Worm (Caenorhabditis elegans) whole organism, young adult: ENCODE measurements around the gene yars-2.

ENCODE experiments used
- B0035.1 ChIP-seq: sonication (generic microtip); optimal IDR thresholded peaks from 2 replicates; lab custom pipeline; 2016; ENCODE audit warnings: missing genetic modification characterization, mild to moderate bottlenecking, missing compliant biosample characterization, missing genotype, missing genetic modification reagents
- B0336.3 ChIP-seq: fragments of 200-800 bp; sonication (Bioruptor generic); IDR thresholded peaks from 2 replicates; pipeline ENCODE4 v1.3.6; 2022; ENCODE audit warnings: missing genetic modification characterization, missing compliant biosample characterization
- C06A6.2 ChIP-seq: fragments of 200-800 bp; sonication (Bioruptor generic); conservative IDR thresholded peaks from 2 replicates; pipeline ENCODE4 v1.3.6; 2022; ENCODE audit warnings: missing genetic modification characterization, missing compliant biosample characterization
- D2030.7 ChIP-seq: fragments of 200-800 bp; sonication (Bioruptor generic); IDR thresholded peaks from 2 replicates; pipeline ENCODE4 v1.3.6; 2022; ENCODE audit warnings: missing genetic modification reagents, missing genetic modification characterization, missing compliant biosample characterization
- F10E7.11 ChIP-seq: sonication (generic microtip); optimal IDR thresholded peaks from 2 replicates; lab custom pipeline; 2017; ENCODE audit warnings: mild to moderate bottlenecking, missing genetic modification characterization, moderate library complexity, missing compliant biosample characterization
- F33H1.4 ChIP-seq: fragments of 200-800 bp; sonication (Bioruptor generic); IDR thresholded peaks from 2 replicates; pipeline ENCODE4 v1.3.6; 2022; ENCODE audit warnings: missing genetic modification reagents, missing genetic modification characterization, missing compliant biosample characterization
- F52B5.7 ChIP-seq: sonication (generic microtip); optimal IDR thresholded peaks from 2 replicates; lab custom pipeline; 2016; ENCODE audit warnings: mild to moderate bottlenecking, missing genetic modification characterization, missing compliant biosample characterization
- Y53G8AR.9 ChIP-seq: fragments of 200-800 bp; sonication (Bioruptor generic); conservative IDR thresholded peaks from 2 replicates; pipeline ENCODE4 v1.3.6; 2022; ENCODE audit warnings: missing genetic modification reagents, missing genetic modification characterization, missing compliant biosample characterization
- Y56A3A.18 ChIP-seq: fragments of 200-800 bp; sonication (Bioruptor generic); IDR thresholded peaks from 2 replicates; pipeline ENCODE4 v1.3.6; 2022; ENCODE audit warnings: missing genetic modification reagents, missing genetic modification characterization, missing compliant biosample characterization
- Y79H2A.3 ChIP-seq: fragments of 200-800 bp; sonication (Bioruptor generic); conservative IDR thresholded peaks from 2 replicates; pipeline ENCODE4 v1.3.6; 2022; ENCODE audit warnings: missing genetic modification reagents, missing genetic modification characterization, missing compliant biosample characterization
- Y95B8A.8 ChIP-seq: fragments of 200-800 bp; sonication (Bioruptor generic); IDR thresholded peaks from 2 replicates; pipeline ENCODE4 v1.3.6; 2022; ENCODE audit warnings: missing genetic modification reagents, missing genetic modification characterization, missing compliant biosample characterization
- ZK185.1 ChIP-seq: sonication (generic microtip); optimal IDR thresholded peaks from 2 replicates; lab custom pipeline; 2016; ENCODE audit warnings: mild to moderate bottlenecking, missing genetic modification characterization, missing compliant biosample characterization; ENCODE audit not compliant: poor library complexity, severe bottlenecking
- attf-5 ChIP-seq: fragments of 200-800 bp; sonication (Bioruptor generic); optimal IDR thresholded peaks from 2 replicates; lab custom pipeline; 2018; ENCODE audit warnings: mild to moderate bottlenecking, missing genetic modification characterization, missing compliant biosample characterization
- bed-2 ChIP-seq: fragments of 200-800 bp; sonication (Bioruptor generic); IDR thresholded peaks from 2 replicates; pipeline ENCODE4 v1.3.6; 2022; ENCODE audit warnings: missing genetic modification reagents, missing genetic modification characterization, missing compliant biosample characterization
- cebp-1 ChIP-seq, 2 experiments: fragments of 200-800 bp in 1 of 2; sonication (Bioruptor generic) in 1 of 2; sonication (generic microtip) in 1 of 2; IDR thresholded peaks in 1 of 2; optimal IDR thresholded peaks in 1 of 2; 2 replicates each; pipeline versions ENCODE4 v1.3.6 to Lab custom; 2017 to 2022; ENCODE audit warnings: missing compliant biosample characterization in 2 of 2, missing genetic modification characterization in 2 of 2, mild to moderate bottlenecking in 1 of 2, missing genetic modification reagents in 1 of 2, moderate library complexity in 1 of 2
- ceh-100 ChIP-seq: fragments of 200-800 bp; sonication (Bioruptor generic); IDR thresholded peaks from 2 replicates; pipeline ENCODE4 v1.3.6; 2022; ENCODE audit warnings: missing genetic modification reagents, missing genetic modification characterization, missing compliant biosample characterization
- die-1 ChIP-seq: sonication (generic microtip); optimal IDR thresholded peaks from 2 replicates; lab custom pipeline; 2016; ENCODE audit warnings: missing genotype, mild to moderate bottlenecking, missing genetic modification characterization, missing compliant biosample characterization
- dox-1 ChIP-seq: fragments of 200-800 bp; sonication (Bioruptor generic); IDR thresholded peaks from 2 replicates; pipeline ENCODE4 v1.3.6; 2022; ENCODE audit warnings: missing genetic modification reagents, missing genetic modification characterization, missing compliant biosample characterization
- ekl-4 ChIP-seq: fragments of 200-800 bp; sonication (Bioruptor generic); IDR thresholded peaks from 2 replicates; pipeline ENCODE4 v1.3.6; 2022; ENCODE audit warnings: missing genetic modification reagents, missing genetic modification characterization, missing compliant biosample characterization
- him-1 ChIP-seq: sonication (generic microtip); optimal IDR thresholded peaks from 2 replicates; lab custom pipeline; 2016; ENCODE audit warnings: missing genotype, missing genetic modification reagents, missing genetic modification characterization, missing compliant biosample characterization
- hlh-12 ChIP-seq: sonication (generic microtip); optimal IDR thresholded peaks from 2 replicates; lab custom pipeline; 2016; ENCODE audit warnings: missing genetic modification characterization, missing compliant biosample characterization
- hmg-1.2 ChIP-seq: fragments of 200-800 bp; sonication (Bioruptor generic); IDR thresholded peaks from 2 replicates; pipeline ENCODE4 v1.3.6; 2022; ENCODE audit warnings: missing genetic modification reagents, missing genetic modification characterization, missing compliant biosample characterization
- hmg-20 ChIP-seq: fragments of 200-800 bp; sonication (Bioruptor generic); IDR thresholded peaks from 2 replicates; pipeline ENCODE4 v1.3.6; 2022; ENCODE audit warnings: missing genetic modification reagents, missing genetic modification characterization, missing compliant biosample characterization
- lag-1 ChIP-seq: fragments of 200-800 bp; sonication (Bioruptor generic); IDR thresholded peaks from 2 replicates; pipeline ENCODE4 v1.3.6; 2022; ENCODE audit warnings: missing genetic modification reagents, missing genetic modification characterization, missing compliant biosample characterization
- let-607 ChIP-seq, 2 experiments: fragments of 200-800 bp in 1 of 2; sonication (Bioruptor generic) in 1 of 2; sonication (generic microtip) in 1 of 2; optimal IDR thresholded peaks; 2 replicates each; lab custom pipeline; 2016 to 2018; ENCODE audit warnings: mild to moderate bottlenecking in 2 of 2, missing compliant biosample characterization in 2 of 2, missing genetic modification characterization in 2 of 2, moderate library complexity in 2 of 2, missing genotype in 1 of 2
- lin-35 ChIP-seq, 3 experiments: fragments of 150-350 bp in 2 of 3; sonication (generic microtip) in 1 of 3; optimal IDR thresholded peaks; 2 replicates each; lab custom pipeline; 2014 to 2018; ENCODE audit warnings: missing biosample characterization in 3 of 3, missing genetic modification characterization in 3 of 3, missing genetic modification reagents in 3 of 3
- lin-40 ChIP-seq: sonication (generic microtip); optimal IDR thresholded peaks from 2 replicates; lab custom pipeline; 2016; ENCODE audit warnings: missing genetic modification characterization, mild to moderate bottlenecking, missing compliant biosample characterization, missing genotype, missing genetic modification reagents
- lin-54 ChIP-seq: fragments of 200-800 bp; sonication (Bioruptor generic); optimal IDR thresholded peaks from 2 replicates; lab custom pipeline; 2018; ENCODE audit warnings: mild to moderate bottlenecking, missing genetic modification characterization, missing compliant biosample characterization
- lsl-1 ChIP-seq: fragments of 200-800 bp; sonication (Bioruptor generic); optimal IDR thresholded peaks from 2 replicates; lab custom pipeline; 2018; ENCODE audit warnings: mild to moderate bottlenecking, missing genetic modification characterization, moderate library complexity, missing compliant biosample characterization
- madf-6 ChIP-seq: fragments of 200-800 bp; sonication (Bioruptor generic); IDR thresholded peaks from 2 replicates; pipeline ENCODE4 v1.3.6; 2022; ENCODE audit warnings: missing genetic modification reagents, missing genetic modification characterization, missing compliant biosample characterization
- madf-8 ChIP-seq: fragments of 200-800 bp; sonication (Bioruptor generic); conservative IDR thresholded peaks from 2 replicates; pipeline ENCODE4 v1.3.6; 2022; ENCODE audit warnings: missing genetic modification reagents, missing genetic modification characterization, missing compliant biosample characterization
- mcd-1 ChIP-seq: fragments of 200-800 bp; sonication (Bioruptor generic); IDR thresholded peaks from 2 replicates; pipeline ENCODE4 v1.3.6; 2022; ENCODE audit warnings: missing genetic modification reagents, missing genetic modification characterization, missing compliant biosample characterization
- mel-28 ChIP-seq: sonication (generic microtip); optimal IDR thresholded peaks from 2 replicates; lab custom pipeline; 2016; ENCODE audit warnings: borderline replicate concordance, mild to moderate bottlenecking, missing genetic modification characterization, missing compliant biosample characterization
- nfyb-1 ChIP-seq: fragments of 200-800 bp; sonication (Bioruptor generic); IDR thresholded peaks from 2 replicates; pipeline ENCODE4 v1.3.6; 2022; ENCODE audit warnings: missing genetic modification reagents, missing genetic modification characterization, missing compliant biosample characterization
- nhr-120 ChIP-seq: fragments of 200-800 bp; sonication (Bioruptor generic); IDR thresholded peaks from 2 replicates; pipeline ENCODE4 v1.3.6; 2022; ENCODE audit warnings: missing genetic modification characterization, missing compliant biosample characterization
- nhr-179 ChIP-seq: sonication (generic microtip); optimal IDR thresholded peaks from 2 replicates; lab custom pipeline; 2016; ENCODE audit warnings: mild to moderate bottlenecking, missing genetic modification characterization, missing compliant biosample characterization
- nhr-80 ChIP-seq: sonication (generic microtip); optimal IDR thresholded peaks from 2 replicates; lab custom pipeline; 2016; ENCODE audit warnings: missing genetic modification characterization, missing compliant biosample characterization
- pbrm-1 ChIP-seq: fragments of 200-800 bp; sonication (Bioruptor generic); IDR thresholded peaks from 2 replicates; pipeline ENCODE4 v1.3.6; 2022; ENCODE audit warnings: missing genetic modification reagents, missing genetic modification characterization, missing compliant biosample characterization
- rcor-1 ChIP-seq: fragments of 200-800 bp; sonication (Bioruptor generic); IDR thresholded peaks from 2 replicates; pipeline ENCODE4 v1.3.6; 2022; ENCODE audit warnings: missing genetic modification reagents, missing genetic modification characterization, missing compliant biosample characterization
- snpc-1.1 ChIP-seq: sonication (generic microtip); optimal IDR thresholded peaks from 2 replicates; lab custom pipeline; 2017; ENCODE audit warnings: missing genetic modification characterization, mild to moderate bottlenecking, missing compliant biosample characterization, antibody characterized with exemption, moderate library complexity, missing genotype, missing genetic modification reagents; ENCODE audit not compliant: insufficient read depth
- snpc-3.4 ChIP-seq: sonication (generic microtip); optimal IDR thresholded peaks from 2 replicates; lab custom pipeline; 2017; ENCODE audit warnings: missing genetic modification characterization, mild to moderate bottlenecking, missing compliant biosample characterization, antibody characterized with exemption, moderate library complexity, missing genotype, missing genetic modification reagents
- snpc-4 ChIP-seq, 5 experiments: fragments of 150-350 bp in 1 of 5; sonication (generic microtip) in 4 of 5; optimal IDR thresholded peaks; 2 replicates each; lab custom pipeline; 2014 to 2018; ENCODE audit warnings: missing genetic modification characterization in 5 of 5, missing biosample characterization in 3 of 5, antibody characterized with exemption in 2 of 5, mild to moderate bottlenecking in 2 of 5, missing compliant biosample characterization in 2 of 5, missing genotype in 2 of 5, moderate library complexity in 2 of 5, missing genetic modification reagents in 1 of 5
- tbp1 ChIP-seq: fragments of 200-800 bp; sonication (Bioruptor generic); optimal IDR thresholded peaks from 2 replicates; lab custom pipeline; 2018; ENCODE audit warnings: mild to moderate bottlenecking, missing genetic modification characterization, missing compliant biosample characterization
- xnd-1 ChIP-seq: sonication (generic microtip); optimal IDR thresholded peaks from 2 replicates; lab custom pipeline; 2016; ENCODE audit warnings: missing genotype, missing genetic modification reagents, missing genetic modification characterization, missing compliant biosample characterization
- ztf-18 ChIP-seq: sonication (generic microtip); optimal IDR thresholded peaks from 2 replicates; lab custom pipeline; 2016; ENCODE audit warnings: missing genotype, mild to moderate bottlenecking, missing genetic modification characterization, missing compliant biosample characterization

Gene yars-2

ce11 chrIV:4745422-4745821, 33.0 kb upstream of the yars-2 start, which contains the start of gene timm-17B.1:
Gene timm-17B.1 (minus strand): TSS chrIV:4745492.
- TF ChIP-seq hmg-20 (peak; percentile 34; the same call in 1 of the 2 replicates), cebp-1 (GFP tag; IDR thresholded peaks at IDR 0.05; lab: Robert Waterston, UW) (no peak), cebp-1 (tag; optimal IDR thresholded peaks at IDR 0.05; lab: Kevin White, UChicago) (peak; percentile 62), dox-1 (GFP tag; lab: Robert Waterston, UW) (peak; percentile 68), mel-28 (no peak), him-1 (tag; lab: Kevin White, UChicago) (peak; percentile 51), rcor-1 (peak; percentile 63; the same call in 1 of the 2 replicates), nhr-80 (tag; lab: Kevin White, UChicago) (peak; percentile 8), mcd-1 (GFP tag; lab: Robert Waterston, UW) (peak; percentile 88), lin-54 (peak; percentile 67), attf-5 (GFP tag; lab: Kevin White, UChicago) (peak; percentile 17), B0336.3 (GFP tag; lab: Robert Waterston, UW) (0 out of 2 replicates have a peak, but pooled peaks have one; percentile 50), nfyb-1 (GFP tag; lab: Robert Waterston, UW) (0 out of 2 replicates have a peak, but pooled peaks have one; percentile 68), ekl-4 (GFP tag; lab: Robert Waterston, UW) (0 out of 2 replicates have a peak, but pooled peaks have one; percentile 58), Y95B8A.8 (GFP tag; lab: Robert Waterston, UW) (no peak), snpc-4 (GFP tag; optimal IDR thresholded peaks at IDR 0.05; lab: Kevin White, UChicago) (peak; percentile 12), snpc-4 (tag; optimal IDR thresholded peaks at IDR 0.05; lab: Kevin White, UChicago) (peak; percentile 34 to 64 (median 54)), lag-1 (GFP tag; lab: Robert Waterston, UW) (no peak), ceh-100 (peak; percentile 39; the same call in 1 of the 2 replicates), xnd-1 (tag; lab: Kevin White, UChicago) (peak; percentile 51), die-1 (tag; lab: Kevin White, UChicago) (no peak), ZK185.1 (tag; lab: Kevin White, UChicago) (peak; percentile 49), lin-40 (peak; percentile 67), lsl-1 (peak; percentile 54), ztf-18 (tag; lab: Kevin White, UChicago) (peak; percentile 97), nhr-179 (tag; lab: Kevin White, UChicago) (no peak), pbrm-1 (GFP tag; lab: Robert Waterston, UW) (peak; percentile 58; the same call in 1 of the 2 replicates), lin-35 (GFP tag; optimal IDR thresholded peaks at IDR 0.05; lab: Kevin White, UChicago) (peak in 1 of 3 experiments; percentile 66), tbp1 (peak; percentile 9), F52B5.7 (tag; lab: Kevin White, UChicago) (no peak), snpc-1.1 (tag; lab: Kevin White, UChicago) (peak; percentile 58), madf-8 (GFP tag; lab: Robert Waterston, UW) (peak; percentile 10; the same call in 1 of the 2 replicates), let-607 (tag; optimal IDR thresholded peaks at IDR 0.05; lab: Kevin White, UChicago) (peak in 1 of 2 experiments; percentile 14), nhr-120 (GFP tag; lab: Robert Waterston, UW) (no peak), hmg-1.2 (GFP tag; lab: Robert Waterston, UW) (peak; percentile 41), F10E7.11 (tag; lab: Kevin White, UChicago) (no peak), madf-6 (GFP tag; lab: Robert Waterston, UW) (peak; percentile 30; the same call in 1 of the 2 replicates), B0035.1 (tag; lab: Kevin White, UChicago) (no peak), D2030.7 (GFP tag; lab: Robert Waterston, UW) (no peak), hlh-12 (tag; lab: Kevin White, UChicago) (no peak), Y79H2A.3 (no peak), Y56A3A.18 (GFP tag; lab: Robert Waterston, UW) (peak; percentile 29; the same call in 1 of the 2 replicates), C06A6.2 (GFP tag; lab: Robert Waterston, UW) (no peak), Y53G8AR.9 (GFP tag; lab: Robert Waterston, UW) (0 out of 2 replicates have a peak, but pooled peaks have one; percentile 62), F33H1.4 (GFP tag; lab: Robert Waterston, UW) (peak; percentile 62), snpc-3.4 (tag; lab: Kevin White, UChicago) (peak; percentile 19), bed-2 (no peak)
